Worm (Caenorhabditis elegans) whole organism, L4 larva: ENCODE data around the gene rheb-1.

Source experiments
- D1046.2 ChIP-seq: fragments of 200-800 bp; sonication (Bioruptor generic); IDR thresholded peaks from 2 replicates; pipeline ENCODE4 v1.3.6; 2022; ENCODE audit warnings: missing genetic modification characterization, missing compliant biosample characterization
- F10B5.3 ChIP-seq: sonication (generic microtip); optimal IDR thresholded peaks from 2 replicates; lab custom pipeline; 2016; ENCODE audit warnings: mild to moderate bottlenecking, missing genetic modification characterization, missing compliant biosample characterization
- F26F4.8 ChIP-seq: fragments of 200-800 bp; sonication (Bioruptor generic); conservative IDR thresholded peaks from 2 replicates; pipeline ENCODE4 v1.3.6; 2022; ENCODE audit warnings: missing genetic modification characterization, missing compliant biosample characterization
- F49E8.2 ChIP-seq: sonication (generic microtip); optimal IDR thresholded peaks from 2 replicates; lab custom pipeline; 2016; ENCODE audit warnings: missing compliant biosample characterization, mild to moderate bottlenecking, missing genetic modification characterization, borderline replicate concordance
- T26A8.4 ChIP-seq: fragments of 200-800 bp; sonication (Bioruptor generic); IDR thresholded peaks from 2 replicates; pipeline ENCODE4 v1.3.6; 2022; ENCODE audit warnings: missing genetic modification characterization, missing compliant biosample characterization
- Y105C5A.15 ChIP-seq: fragments of 200-800 bp; sonication (Bioruptor generic); IDR thresholded peaks from 2 replicates; pipeline ENCODE4 v1.3.6; 2022; ENCODE audit warnings: missing genetic modification characterization, missing compliant biosample characterization
- Y48G9A.11 ChIP-seq: fragments of 200-800 bp; sonication (Bioruptor generic); IDR thresholded peaks from 2 replicates; pipeline ENCODE4 v1.3.6; 2022; ENCODE audit warnings: missing genetic modification reagents, missing genetic modification characterization, missing compliant biosample characterization
- Y75B8A.6 ChIP-seq: fragments of 200-800 bp; sonication (Bioruptor generic); IDR thresholded peaks from 2 replicates; pipeline ENCODE4 v1.3.6; 2022; ENCODE audit warnings: missing genetic modification reagents, missing genetic modification characterization, missing compliant biosample characterization
- ZK546.5 ChIP-seq, 2 experiments: sonication (generic microtip); optimal IDR thresholded peaks; 2 replicates each; lab custom pipeline; 2017; ENCODE audit warnings: missing biosample characterization in 2 of 2, missing genetic modification characterization in 2 of 2
- ama-1 ChIP-seq: fragments of 150-350 bp; optimal IDR thresholded peaks from 2 replicates; lab custom pipeline; 2014; ENCODE audit warnings: inconsistent platforms, mixed read lengths
- arid-1 ChIP-seq: fragments of 200-800 bp; sonication (Bioruptor generic); conservative IDR thresholded peaks from 2 replicates; pipeline ENCODE4 v1.3.6; 2022; ENCODE audit warnings: missing genetic modification reagents, missing genetic modification characterization, missing compliant biosample characterization
- attf-4 ChIP-seq: sonication (generic microtip); optimal IDR thresholded peaks from 3 replicates; lab custom pipeline; 2017; ENCODE audit warnings: missing biosample characterization, missing genetic modification characterization
- ceh-44 ChIP-seq: fragments of 200-800 bp; sonication (Bioruptor generic); IDR thresholded peaks from 2 replicates; pipeline ENCODE4 v1.3.6; 2022; ENCODE audit warnings: missing genetic modification reagents, missing genetic modification characterization, missing compliant biosample characterization
- ceh-62 ChIP-seq: sonication (generic microtip); optimal IDR thresholded peaks from 2 replicates; lab custom pipeline; 2017; ENCODE audit warnings: missing biosample characterization, missing genetic modification characterization
- daf-8 ChIP-seq: fragments of 200-800 bp; sonication (Bioruptor generic); IDR thresholded peaks from 2 replicates; pipeline ENCODE4 v1.3.6; 2022; ENCODE audit warnings: missing genetic modification characterization, missing compliant biosample characterization
- duxl-1 ChIP-seq: sonication (generic microtip); optimal IDR thresholded peaks from 2 replicates; lab custom pipeline; 2016; ENCODE audit warnings: mild to moderate bottlenecking, missing genetic modification characterization, moderate library complexity, missing compliant biosample characterization; ENCODE audit not compliant: poor library complexity
- egl-27 ChIP-seq: sonication (generic microtip); optimal IDR thresholded peaks from 3 replicates; lab custom pipeline; 2017; ENCODE audit warnings: missing biosample characterization, missing genetic modification reagents, missing genetic modification characterization
- egl-43 ChIP-seq: fragments of 200-800 bp; sonication (Bioruptor generic); IDR thresholded peaks from 2 replicates; pipeline ENCODE4 v1.3.6; 2022; ENCODE audit warnings: missing genetic modification reagents, missing genetic modification characterization, missing compliant biosample characterization
- gei-8 ChIP-seq: fragments of 200-800 bp; sonication (Bioruptor generic); optimal IDR thresholded peaks from 2 replicates; lab custom pipeline; 2018; ENCODE audit warnings: mild to moderate bottlenecking, missing genetic modification characterization, missing compliant biosample characterization
- hlh-11 ChIP-seq: fragments of 200-800 bp; sonication (Bioruptor generic); optimal IDR thresholded peaks from 2 replicates; lab custom pipeline; 2018; ENCODE audit warnings: mild to moderate bottlenecking, missing genetic modification characterization, missing compliant biosample characterization
- hlh-30 ChIP-seq: sonication (generic microtip); optimal IDR thresholded peaks from 2 replicates; lab custom pipeline; 2017; ENCODE audit warnings: antibody characterized with exemption, mild to moderate bottlenecking, missing genetic modification characterization, missing compliant biosample characterization; ENCODE audit not compliant: insufficient read depth
- jun-1 ChIP-seq: fragments of 150-350 bp; optimal IDR thresholded peaks from 2 replicates; lab custom pipeline; 2014; ENCODE audit warnings: missing biosample characterization, missing genetic modification reagents, missing genetic modification characterization
- lim-7 ChIP-seq: fragments of 200-800 bp; sonication (Bioruptor generic); IDR thresholded peaks from 2 replicates; pipeline ENCODE4 v1.3.6; 2022; ENCODE audit warnings: missing genetic modification characterization, missing compliant biosample characterization
- lin-13 ChIP-seq: fragments of 150-350 bp; optimal IDR thresholded peaks from 2 replicates; lab custom pipeline; 2014; ENCODE audit warnings: missing biosample characterization, missing genetic modification reagents, missing genetic modification characterization
- lin-29 ChIP-seq: fragments of 200-800 bp; sonication (Bioruptor generic); IDR thresholded peaks from 2 replicates; pipeline ENCODE4 v1.3.6; 2022; ENCODE audit warnings: missing genetic modification reagents, missing genetic modification characterization, missing compliant biosample characterization
- lin-38 ChIP-seq: fragments of 200-800 bp; sonication (Bioruptor generic); IDR thresholded peaks from 2 replicates; pipeline ENCODE4 v1.3.6; 2022; ENCODE audit warnings: missing genetic modification reagents, missing genetic modification characterization, missing compliant biosample characterization
- lin-39 ChIP-seq: fragments of 150-350 bp; optimal IDR thresholded peaks from 2 replicates; lab custom pipeline; 2014; ENCODE audit warnings: missing biosample characterization, missing genetic modification reagents, missing genetic modification characterization
- madf-5 ChIP-seq, 2 experiments: fragments of 200-800 bp; sonication (Bioruptor generic); IDR thresholded peaks; 2 replicates each; pipeline ENCODE4 v1.3.6; 2022; ENCODE audit warnings: missing compliant biosample characterization in 2 of 2, missing genetic modification characterization in 2 of 2
- madf-9 ChIP-seq: fragments of 200-800 bp; sonication (Bioruptor generic); conservative IDR thresholded peaks from 2 replicates; pipeline ENCODE4 v1.3.6; 2022; ENCODE audit warnings: missing genetic modification reagents, missing genetic modification characterization, missing compliant biosample characterization
- mdt-29 ChIP-seq: fragments of 200-800 bp; sonication (Bioruptor generic); IDR thresholded peaks from 2 replicates; pipeline ENCODE4 v1.3.6; 2022; ENCODE audit warnings: missing genetic modification reagents, missing genetic modification characterization, missing compliant biosample characterization
- mxl-3 ChIP-seq: fragments of 200-800 bp; sonication (Bioruptor generic); optimal IDR thresholded peaks from 2 replicates; lab custom pipeline; 2018; ENCODE audit warnings: mild to moderate bottlenecking, missing genetic modification characterization, missing compliant biosample characterization
- nhr-10 ChIP-seq: fragments of 150-350 bp; optimal IDR thresholded peaks from 2 replicates; lab custom pipeline; 2014; ENCODE audit warnings: missing biosample characterization, missing genetic modification characterization
- nhr-102 ChIP-seq: sonication (generic microtip); optimal IDR thresholded peaks from 2 replicates; lab custom pipeline; 2016; ENCODE audit warnings: mild to moderate bottlenecking, missing genetic modification characterization, moderate library complexity, missing compliant biosample characterization
- nhr-11 ChIP-seq: fragments of 150-350 bp; optimal IDR thresholded peaks from 2 replicates; lab custom pipeline; 2014; ENCODE audit warnings: missing biosample characterization, missing genetic modification characterization
- nhr-111 ChIP-seq: fragments of 200-800 bp; sonication (Bioruptor generic); optimal IDR thresholded peaks from 2 replicates; lab custom pipeline; 2018; ENCODE audit warnings: mild to moderate bottlenecking, missing genetic modification characterization, missing compliant biosample characterization
- nhr-237 ChIP-seq: sonication (generic microtip); optimal IDR thresholded peaks from 2 replicates; lab custom pipeline; 2017; ENCODE audit warnings: missing biosample characterization, missing genetic modification characterization
- nhr-41 ChIP-seq: fragments of 200-800 bp; sonication (Bioruptor generic); IDR thresholded peaks from 2 replicates; pipeline ENCODE4 v1.3.6; 2022; ENCODE audit warnings: missing genetic modification reagents, missing genetic modification characterization, missing compliant biosample characterization
- nhr-76 ChIP-seq: fragments of 150-350 bp; optimal IDR thresholded peaks from 2 replicates; lab custom pipeline; 2014; ENCODE audit warnings: missing biosample characterization, missing genetic modification characterization
- pqm-1 ChIP-seq: sonication (generic microtip); optimal IDR thresholded peaks from 2 replicates; lab custom pipeline; 2017; ENCODE audit warnings: missing biosample characterization, missing genetic modification characterization
- rbr-2 ChIP-seq: sonication (generic microtip); optimal IDR thresholded peaks from 2 replicates; lab custom pipeline; 2016; ENCODE audit warnings: missing genotype, missing genetic modification characterization, missing compliant biosample characterization
- spr-3 ChIP-seq: fragments of 200-800 bp; sonication (Bioruptor generic); optimal IDR thresholded peaks from 2 replicates; lab custom pipeline; 2018; ENCODE audit warnings: mild to moderate bottlenecking, missing genetic modification characterization, missing compliant biosample characterization
- unc-130 ChIP-seq: sonication (generic microtip); optimal IDR thresholded peaks from 2 replicates; lab custom pipeline; 2016; ENCODE audit warnings: missing genetic modification reagents, missing genetic modification characterization, missing compliant biosample characterization
- unc-39 ChIP-seq: sonication (generic microtip); optimal IDR thresholded peaks from 2 replicates; lab custom pipeline; 2017; ENCODE audit warnings: missing biosample characterization, missing genetic modification characterization
- zfp-3 ChIP-seq: fragments of 200-800 bp; sonication (Bioruptor generic); conservative IDR thresholded peaks from 2 replicates; pipeline ENCODE4 v1.3.6; 2022; ENCODE audit warnings: missing genetic modification reagents, missing genetic modification characterization, missing compliant biosample characterization
- zip-11 ChIP-seq: fragments of 200-800 bp; sonication (Bioruptor generic); IDR thresholded peaks from 2 replicates; pipeline ENCODE4 v1.3.6; 2022; ENCODE audit warnings: missing genetic modification characterization, missing compliant biosample characterization
- ztf-7 ChIP-seq: fragments of 150-350 bp; optimal IDR thresholded peaks from 2 replicates; lab custom pipeline; 2014; ENCODE audit warnings: missing biosample characterization, missing genetic modification characterization

Gene rheb-1

DNA sequence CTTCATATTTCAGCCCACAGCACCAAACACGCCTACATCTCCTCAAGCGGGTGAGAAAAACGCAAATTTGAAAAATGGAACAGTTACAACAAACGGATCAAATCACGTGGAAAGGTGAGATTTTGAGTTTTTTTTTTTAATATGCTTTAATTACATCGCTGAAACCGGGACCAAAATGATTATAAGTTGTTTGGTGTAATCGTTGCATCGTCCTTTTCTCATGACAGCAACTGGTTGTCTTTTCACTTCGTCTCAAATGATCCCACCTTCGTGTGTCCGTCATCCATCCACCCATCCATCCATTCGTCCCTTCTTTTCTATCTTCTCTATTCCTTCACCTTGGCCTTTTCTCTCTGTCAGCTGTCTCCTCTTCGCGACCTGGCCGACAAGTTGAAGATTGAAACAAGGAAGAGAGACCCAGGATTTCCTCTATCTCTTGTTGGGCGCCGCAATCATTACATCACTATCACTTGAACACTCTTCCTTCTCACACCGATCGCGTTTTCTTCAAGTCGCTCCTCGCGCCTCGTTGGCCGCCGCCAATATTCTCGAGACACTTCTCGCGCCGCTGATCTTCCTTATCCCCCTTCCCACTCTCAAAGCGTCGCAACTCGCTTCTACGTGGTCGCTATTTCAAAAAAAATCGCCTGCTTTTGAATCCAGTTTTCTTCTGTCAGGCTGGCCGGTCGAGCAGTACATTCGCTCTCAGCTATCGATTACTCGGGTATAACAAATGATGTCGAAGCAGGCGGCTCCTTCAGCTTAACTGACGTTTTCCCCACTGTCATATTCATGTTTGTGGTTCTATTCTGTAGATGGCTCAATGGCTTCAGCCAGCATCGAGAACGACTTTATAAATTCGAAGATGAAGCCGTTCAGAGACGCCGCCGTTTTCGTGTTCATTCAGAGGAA is 1.6 kb upstream of the rheb-1 start (continued):
- TF ChIP-seq ama-1 (peak; percentile 28), lin-13 (GFP tag; lab: Kevin White, UChicago) (no peak), egl-43 (GFP tag; lab: Robert Waterston, UW) (no peak), zip-11 (GFP tag; lab: Robert Waterston, UW) (no peak), F10B5.3 (tag; lab: Kevin White, UChicago) (no peak), lin-39 (tag; lab: Kevin White, UChicago) (no peak), madf-9 (no peak), lin-38 (GFP tag; lab: Robert Waterston, UW) (no peak), nhr-10 (tag; lab: Kevin White, UChicago) (no peak), lim-7 (GFP tag; lab: Robert Waterston, UW) (no peak), nhr-102 (tag; lab: Kevin White, UChicago) (no peak), hlh-30 (peak; percentile 57), Y75B8A.6 (no peak), attf-4 (tag; lab: Kevin White, UChicago) (no peak), T26A8.4 (0 out of 2 replicates have a peak, but pooled peaks have one; percentile 31), ceh-62 (tag; lab: Kevin White, UChicago) (no peak), duxl-1 (tag; lab: Kevin White, UChicago) (no peak), rbr-2 (tag; lab: Kevin White, UChicago) (no peak), spr-3 (GFP tag; lab: Kevin White, UChicago) (no peak), nhr-76 (tag; lab: Kevin White, UChicago) (no peak), egl-27 (tag; lab: Kevin White, UChicago) (no peak), mxl-3 (GFP tag; lab: Kevin White, UChicago) (peak; percentile 74), ztf-7 (tag; lab: Kevin White, UChicago) (no peak), D1046.2 (GFP tag; lab: Robert Waterston, UW) (no peak), nhr-41 (GFP tag; lab: Robert Waterston, UW) (no peak), madf-5 (GFP tag; IDR thresholded peaks at IDR 0.05; lab: Robert Waterston, UW) (no peak), zfp-3 (no peak), nhr-11 (tag; lab: Kevin White, UChicago) (peak; percentile 57), gei-8 (GFP tag; lab: Kevin White, UChicago) (no peak), lin-29 (GFP tag; lab: Robert Waterston, UW) (no peak), hlh-11 (tag; lab: Kevin White, UChicago) (peak; percentile 87), pqm-1 (tag; lab: Kevin White, UChicago) (no peak), nhr-111 (GFP tag; lab: Kevin White, UChicago) (no peak), ceh-44 (GFP tag; lab: Robert Waterston, UW) (no peak), arid-1 (GFP tag; lab: Robert Waterston, UW) (no peak), unc-130 (GFP tag; lab: Kevin White, UChicago) (no peak), Y48G9A.11 (no peak), nhr-237 (tag; lab: Kevin White, UChicago) (no peak), daf-8 (GFP tag; lab: Robert Waterston, UW) (no peak), ZK546.5 (tag; optimal IDR thresholded peaks at IDR 0.05; lab: Kevin White, UChicago) (no peak), unc-39 (tag; lab: Kevin White, UChicago) (no peak), F26F4.8 (no peak), mdt-29 (GFP tag; lab: Robert Waterston, UW) (no peak), Y105C5A.15 (GFP tag; lab: Robert Waterston, UW) (no peak), jun-1 (tag; lab: Kevin White, UChicago) (no peak), F49E8.2 (no peak)
